Worm (Caenorhabditis elegans): ENCODE data around the gene ubc-15.

Gene ubc-15

DNA sequence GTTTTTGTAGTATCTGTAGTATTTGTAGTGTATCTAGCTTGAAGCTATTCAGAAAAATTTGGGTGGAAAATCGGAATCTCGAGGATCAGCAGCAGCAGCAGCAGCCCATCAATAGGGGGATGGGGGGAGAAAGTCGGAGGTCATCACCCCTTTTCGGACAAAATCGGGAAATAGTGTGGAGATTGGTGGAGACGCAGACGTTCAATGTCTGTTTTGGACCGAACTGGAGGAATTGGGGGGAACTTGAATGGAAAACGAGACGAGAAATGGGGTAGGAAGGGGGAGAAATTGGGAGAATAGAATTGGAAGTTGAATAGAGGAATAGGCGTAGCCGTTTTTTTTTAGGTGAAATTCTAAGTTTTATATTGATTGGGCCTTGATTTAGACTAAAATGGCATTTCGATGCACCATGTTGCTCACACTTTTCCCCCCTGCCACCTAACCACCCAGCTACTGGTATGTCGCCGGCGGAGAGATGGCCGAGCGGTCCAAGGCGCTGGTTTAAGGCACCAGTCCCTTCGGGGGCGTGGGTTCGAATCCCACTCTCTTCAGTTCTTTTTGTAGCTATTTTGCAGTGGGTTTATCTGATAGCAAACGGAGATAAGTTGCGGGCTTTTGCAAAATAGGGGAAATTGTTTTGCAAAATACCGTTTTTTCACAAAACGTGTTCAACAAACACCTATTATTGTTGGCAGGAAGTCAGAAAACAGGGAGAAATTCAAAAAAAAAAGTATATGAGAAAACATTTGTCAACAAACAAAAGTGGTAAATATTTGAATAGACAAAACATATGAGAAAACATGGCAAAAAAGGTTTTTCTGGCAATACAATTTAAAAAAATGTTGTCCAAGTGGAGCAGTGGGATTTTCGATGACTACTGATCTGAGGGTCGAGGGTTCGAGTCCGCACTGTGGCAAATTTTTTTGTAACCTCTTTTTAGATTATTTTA, 53.3 kb downstream of the ubc-15 start:
- peak; percentile 83 for TF ChIP-seq lim-7 (GFP tag; IDR thresholded peaks at IDR 0.05)
- peak; percentile 65; the same call in 1 of the 2 replicates for TF ChIP-seq pha-4 (GFP tag; IDR thresholded peaks at IDR 0.05)
- no peak for TF ChIP-seq pha-4 (tag; optimal IDR thresholded peaks at IDR 0.05)
- TF ChIP-seq madf-9 (GFP tag; conservative IDR thresholded peaks at IDR 0.05) = 0 out of 2 replicates have a peak, but pooled peaks have one; percentile 4
- TF ChIP-seq arid-1 (GFP tag; conservative IDR thresholded peaks at IDR 0.05) = peak; percentile 67
- 0 out of 2 replicates have a peak, but pooled peaks have one; percentile 37 for TF ChIP-seq lin-1 (GFP tag; IDR thresholded peaks at IDR 0.05)
- TF ChIP-seq lin-15B (tag; optimal IDR thresholded peaks at IDR 0.05) = no peak
- TF ChIP-seq Y105C5A.15 (GFP tag; IDR thresholded peaks at IDR 0.05) = 0 out of 2 replicates have a peak, but pooled peaks have one; percentile 65
- TF ChIP-seq php-3 (GFP tag; IDR thresholded peaks at IDR 0.05) = 0 out of 2 replicates have a peak, but pooled peaks have one; percentile 30
- peak; percentile 66 for TF ChIP-seq lin-38 (GFP tag; IDR thresholded peaks at IDR 0.05)
- peak; percentile 31 for TF ChIP-seq dmd-6 (GFP tag; IDR thresholded peaks at IDR 0.05)
- TF ChIP-seq dmd-8 (GFP tag; IDR thresholded peaks at IDR 0.05) = peak; percentile 79; the same call in 1 of the 2 replicates
- TF ChIP-seq daf-16 (GFP tag; optimal IDR thresholded peaks at IDR 0.05) = peak in 1 of 2 experiments; percentile 26
- peak; percentile 2 for TF ChIP-seq daf-16 (tag; optimal IDR thresholded peaks at IDR 0.05)
- TF ChIP-seq egl-43 (GFP tag; IDR thresholded peaks at IDR 0.05) = peak; percentile 90
- TF ChIP-seq D1046.2 (GFP tag; IDR thresholded peaks at IDR 0.05) = 0 out of 2 replicates have a peak, but pooled peaks have one; percentile 46
- TF ChIP-seq nhr-28 (tag; optimal IDR thresholded peaks at IDR 0.05) = peak; percentile 29
- TF ChIP-seq nhr-48 (tag; optimal IDR thresholded peaks at IDR 0.05) = no peak
- TF ChIP-seq F26F4.8 (GFP tag; conservative IDR thresholded peaks at IDR 0.05) = peak; percentile 53; the same call in 1 of the 2 replicates
- TF ChIP-seq tag-97 (GFP tag; IDR thresholded peaks at IDR 0.05) = no peak
- TF ChIP-seq vab-7 (GFP tag; IDR thresholded peaks at IDR 0.05) = peak; percentile 65
- TF ChIP-seq madf-5 (GFP tag; IDR thresholded peaks at IDR 0.05) = 0 out of 4 replicates have a peak, but pooled peaks have one; percentile 37 to 53
- peak; percentile 1 for TF ChIP-seq hlh-11 (tag; optimal IDR thresholded peaks at IDR 0.05)
- TF ChIP-seq T26A8.4 (GFP tag; IDR thresholded peaks at IDR 0.05) = 0 out of 2 replicates have a peak, but pooled peaks have one; percentile 28
- TF ChIP-seq set-16 (GFP tag; IDR thresholded peaks at IDR 0.05) = peak; percentile 54
- no peak for TF ChIP-seq jun-1 (tag; optimal IDR thresholded peaks at IDR 0.05)
- TF ChIP-seq nhr-111 (GFP tag; optimal IDR thresholded peaks at IDR 0.05) = peak; percentile 3
- peak; percentile 31 for TF ChIP-seq gei-8 (GFP tag; optimal IDR thresholded peaks at IDR 0.05)
- peak in 1 of 2 experiments; percentile 42 for TF ChIP-seq unc-62 (GFP tag; optimal IDR thresholded peaks at IDR 0.05 in 1 of 2)
- TF ChIP-seq unc-62 (tag; optimal IDR thresholded peaks at IDR 0.05) = no peak
- no peak for TF ChIP-seq mxl-3 (GFP tag; optimal IDR thresholded peaks at IDR 0.05)
- TF ChIP-seq snpc-1.2 (GFP tag; IDR thresholded peaks at IDR 0.05) = no peak
- no peak for TF ChIP-seq cey-2 (tag; optimal IDR thresholded peaks at IDR 0.05; ENCODE audit: borderline replicate concordance, insufficient read depth)
- TF ChIP-seq zip-11 (GFP tag; IDR thresholded peaks at IDR 0.05) = no peak
- TF ChIP-seq tra-1 (GFP tag; IDR thresholded peaks at IDR 0.05) = 0 out of 2 replicates have a peak, but pooled peaks have one; percentile 40
- peak; percentile 5 for TF ChIP-seq mes-2 (tag; optimal IDR thresholded peaks at IDR 0.05; ENCODE audit: poor library complexity, severe bottlenecking)
- TF ChIP-seq mdt-29 (GFP tag; IDR thresholded peaks at IDR 0.05) = peak; percentile 25; the same call in 1 of the 2 replicates
- peak; percentile 36 for TF ChIP-seq nhr-102 (tag; optimal IDR thresholded peaks at IDR 0.05)

DNA sequence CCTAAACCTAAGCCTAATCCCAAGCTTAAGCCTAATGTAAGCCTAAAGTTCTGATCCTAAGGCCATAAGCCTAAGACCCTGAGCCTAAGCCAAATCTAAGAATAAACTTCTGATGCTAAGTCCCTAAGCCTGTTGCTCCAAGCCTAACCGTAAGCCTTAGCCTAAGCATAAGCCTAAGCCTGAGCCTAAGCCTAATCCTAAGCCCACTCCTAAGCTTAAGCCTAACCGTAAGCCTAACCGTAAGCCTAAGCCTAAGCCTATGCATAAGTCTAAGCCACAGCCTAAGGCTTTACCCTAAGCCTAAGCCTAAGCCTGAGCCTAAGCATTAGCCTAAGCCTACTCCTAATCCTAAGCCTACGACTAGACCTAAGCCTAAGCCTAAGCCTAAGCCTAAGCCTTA, 54.1 kb downstream of the ubc-15 start:
- TF ChIP-seq egl-43 (GFP tag; IDR thresholded peaks at IDR 0.05) = no peak
